Fruit fly (Drosophila melanogaster) S2 (cell line): ENCODE measurements around the gene pigs.

ENCODE experiments used
- CG8478 ChIP-seq: fragments of >200 bp; optimal IDR thresholded peaks from 2 replicates; lab custom pipeline; 2018
- CTCF ChIP-seq, 2 experiments: fragments of >200 bp; optimal IDR thresholded peaks; 2 replicates each; lab custom pipeline; 2018

DNA sequence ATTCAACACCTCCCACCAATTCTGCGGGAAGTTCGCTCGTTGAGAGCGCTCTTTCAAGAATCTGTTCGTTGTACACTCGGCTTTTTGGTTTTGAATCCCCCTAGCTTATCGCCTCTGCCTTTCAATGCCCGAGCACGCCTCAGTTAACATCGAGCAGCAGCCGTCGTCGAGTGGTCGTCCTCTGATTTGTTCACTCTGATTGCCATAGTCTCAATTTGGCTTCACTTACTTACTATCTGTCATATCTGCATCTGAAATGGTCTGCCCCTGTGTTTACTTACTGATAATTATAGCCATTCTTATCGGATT is 79.6 kb downstream of the pigs start:
- TF ChIP-seq CG8478: no peak
- no peak for TF ChIP-seq CTCF (optimal IDR thresholded peaks at IDR 0.05; lab: Kevin White, UChicago)
